Fruit fly (Drosophila melanogaster) whole organism, adult: ENCODE data around the gene LeuRS.

Experiments
- CG12768 ChIP-seq: fragments of 200-800 bp; sonication (Bioruptor generic); optimal IDR thresholded peaks from 2 replicates; lab custom pipeline; 2017; ENCODE audit warnings: missing biosample characterization, missing genetic modification characterization, mild to moderate bottlenecking, moderate library complexity, missing genetic modification reagents
- CG14711 ChIP-seq: fragments of 200-800 bp; sonication (Bioruptor generic); optimal IDR thresholded peaks from 2 replicates; lab custom pipeline; 2018; ENCODE audit warnings: missing biosample characterization, mild to moderate bottlenecking, missing genetic modification characterization, moderate library complexity
- Crg-1 ChIP-seq: fragments of 200-800 bp; sonication (Bioruptor generic); optimal IDR thresholded peaks from 2 replicates; lab custom pipeline; 2016; ENCODE audit warnings: missing biosample characterization, missing genetic modification characterization
- Hr96 ChIP-seq: fragments of 200-800 bp; sonication (Bioruptor generic); optimal IDR thresholded peaks from 2 replicates; lab custom pipeline; 2016; ENCODE audit warnings: missing biosample characterization, missing genetic modification characterization
- bab1 ChIP-seq: fragments of 200-800 bp; sonication (Bioruptor generic); optimal IDR thresholded peaks from 3 replicates; lab custom pipeline; 2019; ENCODE audit warnings: missing biosample characterization, mild to moderate bottlenecking, missing genetic modification characterization, moderate library complexity
- cnc ChIP-seq, 2 experiments: fragments of >200 bp; optimal IDR thresholded peaks; 2 replicates each; lab custom pipeline; 2017
- kay ChIP-seq: fragments of 200-800 bp; sonication (Bioruptor generic); peaks from one replicate; lab custom pipeline; 2016; ENCODE audit warnings: missing biosample characterization, missing genetic modification characterization, borderline replicate concordance
- tj ChIP-seq: fragments of 200-800 bp; sonication (Bioruptor generic); optimal IDR thresholded peaks from 3 replicates; lab custom pipeline; 2017; ENCODE audit warnings: missing biosample characterization, mild to moderate bottlenecking, missing genetic modification characterization, moderate library complexity
- toe ChIP-seq: fragments of 200-800 bp; sonication (Bioruptor generic); optimal IDR thresholded peaks from 2 replicates; lab custom pipeline; 2016; ENCODE audit warnings: missing biosample characterization, missing genetic modification characterization

- TF ChIP-seq Hr96 (GFP tag; lab: Kevin White, UChicago) (no peak), Crg-1 (GFP tag; lab: Kevin White, UChicago) (no peak), CG12768 (GFP tag; lab: Kevin White, UChicago) (no peak), tj (GFP tag; lab: Kevin White, UChicago) (peak; percentile 69), kay (GFP tag; lab: Kevin White, UChicago) (peak; percentile 32), CG14711 (tag; lab: Kevin White, UChicago) (peak; percentile 12), toe (GFP tag; lab: Kevin White, UChicago) (no peak), bab1 (no peak), cnc (optimal IDR thresholded peaks at IDR 0.05; lab: Kevin White, UChicago) (no peak)
Measured at dm6 chr2L:3506806-3507205, 7.7 kb downstream of the LeuRS start.
